Worm (Caenorhabditis elegans) whole organism, young adult: ENCODE measurements around the gene egli-1.

Source experiments
- F22D6.2 ChIP-seq: sonication (generic microtip); optimal IDR thresholded peaks from 2 replicates; lab custom pipeline; 2016; ENCODE audit warnings: mild to moderate bottlenecking, missing genetic modification characterization, missing compliant biosample characterization
- F49E8.2 ChIP-seq: sonication (generic microtip); optimal IDR thresholded peaks from 3 replicates; lab custom pipeline; 2017; ENCODE audit warnings: missing genetic modification characterization, mild to moderate bottlenecking, missing compliant biosample characterization, antibody characterized with exemption, moderate library complexity; ENCODE audit not compliant: insufficient read depth
- F52B5.7 ChIP-seq: sonication (generic microtip); optimal IDR thresholded peaks from 2 replicates; lab custom pipeline; 2016; ENCODE audit warnings: mild to moderate bottlenecking, missing genetic modification characterization, missing compliant biosample characterization
- K12H6.12 ChIP-seq: fragments of 200-800 bp; sonication (Bioruptor generic); optimal IDR thresholded peaks from 2 replicates; lab custom pipeline; 2018; ENCODE audit warnings: mild to moderate bottlenecking, missing genetic modification characterization, missing compliant biosample characterization
- Y53G8AR.9 ChIP-seq: fragments of 200-800 bp; sonication (Bioruptor generic); conservative IDR thresholded peaks from 2 replicates; pipeline ENCODE4 v1.3.6; 2022; ENCODE audit warnings: missing genetic modification reagents, missing genetic modification characterization, missing compliant biosample characterization
- Y79H2A.3 ChIP-seq: fragments of 200-800 bp; sonication (Bioruptor generic); conservative IDR thresholded peaks from 2 replicates; pipeline ENCODE4 v1.3.6; 2022; ENCODE audit warnings: missing genetic modification reagents, missing genetic modification characterization, missing compliant biosample characterization
- ZK185.1 ChIP-seq: sonication (generic microtip); optimal IDR thresholded peaks from 2 replicates; lab custom pipeline; 2016; ENCODE audit warnings: mild to moderate bottlenecking, missing genetic modification characterization, missing compliant biosample characterization; ENCODE audit not compliant: poor library complexity, severe bottlenecking
- aptf-2 ChIP-seq: fragments of 200-800 bp; sonication (Bioruptor generic); conservative IDR thresholded peaks from 2 replicates; pipeline ENCODE4 v1.3.6; 2022; ENCODE audit warnings: missing genetic modification reagents, missing genetic modification characterization, missing compliant biosample characterization
- attf-3 ChIP-seq: fragments of 200-800 bp; sonication (Bioruptor generic); conservative IDR thresholded peaks from 2 replicates; pipeline ENCODE4 v1.3.6; 2022; ENCODE audit warnings: missing genetic modification reagents, missing genetic modification characterization, missing compliant biosample characterization
- attf-5 ChIP-seq: fragments of 200-800 bp; sonication (Bioruptor generic); optimal IDR thresholded peaks from 2 replicates; lab custom pipeline; 2018; ENCODE audit warnings: mild to moderate bottlenecking, missing genetic modification characterization, missing compliant biosample characterization
- cebp-1 ChIP-seq, 2 experiments: fragments of 200-800 bp in 1 of 2; sonication (Bioruptor generic) in 1 of 2; sonication (generic microtip) in 1 of 2; IDR thresholded peaks in 1 of 2; optimal IDR thresholded peaks in 1 of 2; 2 replicates each; pipeline versions ENCODE4 v1.3.6 to Lab custom; 2017 to 2022; ENCODE audit warnings: missing compliant biosample characterization in 2 of 2, missing genetic modification characterization in 2 of 2, mild to moderate bottlenecking in 1 of 2, missing genetic modification reagents in 1 of 2, moderate library complexity in 1 of 2
- ceh-27 ChIP-seq: fragments of 200-800 bp; sonication (Bioruptor generic); optimal IDR thresholded peaks from 2 replicates; lab custom pipeline; 2018; ENCODE audit warnings: mild to moderate bottlenecking, missing genetic modification characterization, moderate library complexity, missing compliant biosample characterization
- egl-18 ChIP-seq: fragments of 200-800 bp; sonication (Bioruptor generic); IDR thresholded peaks from 2 replicates; pipeline ENCODE4 v1.3.6; 2022; ENCODE audit warnings: missing genetic modification reagents, missing genetic modification characterization, missing compliant biosample characterization
- egl-44 ChIP-seq: fragments of 200-800 bp; sonication (Bioruptor generic); IDR thresholded peaks from 2 replicates; pipeline ENCODE4 v1.3.6; 2022; ENCODE audit warnings: missing genetic modification reagents, missing genetic modification characterization, missing compliant biosample characterization
- hrde-1 ChIP-seq: sonication (generic microtip); optimal IDR thresholded peaks from 2 replicates; lab custom pipeline; 2016; ENCODE audit warnings: missing genetic modification characterization, mild to moderate bottlenecking, missing compliant biosample characterization, moderate library complexity, missing genotype, missing genetic modification reagents, borderline replicate concordance
- hsf-1 ChIP-seq: fragments of 200-800 bp; sonication (Bioruptor generic); IDR thresholded peaks from 2 replicates; pipeline ENCODE4 v1.3.6; 2022; ENCODE audit warnings: missing genetic modification reagents, missing genetic modification characterization, missing compliant biosample characterization
- let-607 ChIP-seq, 2 experiments: fragments of 200-800 bp in 1 of 2; sonication (Bioruptor generic) in 1 of 2; sonication (generic microtip) in 1 of 2; optimal IDR thresholded peaks; 2 replicates each; lab custom pipeline; 2016 to 2018; ENCODE audit warnings: mild to moderate bottlenecking in 2 of 2, missing compliant biosample characterization in 2 of 2, missing genetic modification characterization in 2 of 2, moderate library complexity in 2 of 2, missing genotype in 1 of 2
- lin-26 ChIP-seq: fragments of 200-800 bp; sonication (Bioruptor generic); IDR thresholded peaks from 2 replicates; pipeline ENCODE4 v1.3.6; 2022; ENCODE audit warnings: missing genetic modification reagents, missing genetic modification characterization, missing compliant biosample characterization
- lin-35 ChIP-seq, 3 experiments: fragments of 150-350 bp in 2 of 3; sonication (generic microtip) in 1 of 3; optimal IDR thresholded peaks; 2 replicates each; lab custom pipeline; 2014 to 2018; ENCODE audit warnings: missing biosample characterization in 3 of 3, missing genetic modification characterization in 3 of 3, missing genetic modification reagents in 3 of 3
- lsl-1 ChIP-seq: fragments of 200-800 bp; sonication (Bioruptor generic); optimal IDR thresholded peaks from 2 replicates; lab custom pipeline; 2018; ENCODE audit warnings: mild to moderate bottlenecking, missing genetic modification characterization, moderate library complexity, missing compliant biosample characterization
- madf-6 ChIP-seq: fragments of 200-800 bp; sonication (Bioruptor generic); IDR thresholded peaks from 2 replicates; pipeline ENCODE4 v1.3.6; 2022; ENCODE audit warnings: missing genetic modification reagents, missing genetic modification characterization, missing compliant biosample characterization
- mel-28 ChIP-seq: sonication (generic microtip); optimal IDR thresholded peaks from 2 replicates; lab custom pipeline; 2016; ENCODE audit warnings: borderline replicate concordance, mild to moderate bottlenecking, missing genetic modification characterization, missing compliant biosample characterization
- nfya-2 ChIP-seq: fragments of 200-800 bp; sonication (Bioruptor generic); IDR thresholded peaks from 2 replicates; pipeline ENCODE4 v1.3.6; 2022; ENCODE audit warnings: missing genetic modification reagents, missing genetic modification characterization, missing compliant biosample characterization
- nhr-27 ChIP-seq: fragments of 200-800 bp; sonication (Bioruptor generic); optimal IDR thresholded peaks from 2 replicates; lab custom pipeline; 2018; ENCODE audit warnings: mild to moderate bottlenecking, missing genetic modification characterization, moderate library complexity, missing compliant biosample characterization
- nhr-80 ChIP-seq: sonication (generic microtip); optimal IDR thresholded peaks from 2 replicates; lab custom pipeline; 2016; ENCODE audit warnings: missing genetic modification characterization, missing compliant biosample characterization
- repo-1 ChIP-seq: sonication (generic microtip); optimal IDR thresholded peaks from 2 replicates; lab custom pipeline; 2017; ENCODE audit warnings: mild to moderate bottlenecking, missing genetic modification characterization, missing compliant biosample characterization
- sdz-38 ChIP-seq: sonication (generic microtip); optimal IDR thresholded peaks from 2 replicates; lab custom pipeline; 2016; ENCODE audit warnings: missing genotype, missing genetic modification characterization, missing compliant biosample characterization
- snpc-1.1 ChIP-seq: sonication (generic microtip); optimal IDR thresholded peaks from 2 replicates; lab custom pipeline; 2017; ENCODE audit warnings: missing genetic modification characterization, mild to moderate bottlenecking, missing compliant biosample characterization, antibody characterized with exemption, moderate library complexity, missing genotype, missing genetic modification reagents; ENCODE audit not compliant: insufficient read depth
- unc-130 ChIP-seq: sonication (generic microtip); optimal IDR thresholded peaks from 2 replicates; lab custom pipeline; 2016; ENCODE audit warnings: missing genetic modification reagents, missing genetic modification characterization, missing compliant biosample characterization
- ztf-18 ChIP-seq: sonication (generic microtip); optimal IDR thresholded peaks from 2 replicates; lab custom pipeline; 2016; ENCODE audit warnings: missing genotype, mild to moderate bottlenecking, missing genetic modification characterization, missing compliant biosample characterization
- ztf-22 ChIP-seq: fragments of 200-800 bp; sonication (Bioruptor generic); optimal IDR thresholded peaks from 2 replicates; lab custom pipeline; 2018; ENCODE audit warnings: mild to moderate bottlenecking, missing genetic modification characterization, moderate library complexity, missing compliant biosample characterization
- ztf-26 ChIP-seq: sonication (generic microtip); optimal IDR thresholded peaks from 2 replicates; lab custom pipeline; 2017; ENCODE audit warnings: missing genetic modification characterization, missing compliant biosample characterization

Gene egli-1

ce11 chrII:9291632-9292031, 32.1 kb upstream of the egli-1 start, which contains the start of gene acs-7:
Gene acs-7 (plus strand): TSS chrII:9292017.
- TF ChIP-seq ZK185.1 (tag; lab: Kevin White, UChicago) = no peak
- TF ChIP-seq madf-6 (GFP tag; lab: Robert Waterston, UW) = no peak
- peak in 1 of 2 experiments; percentile 26 for TF ChIP-seq let-607 (tag; optimal IDR thresholded peaks at IDR 0.05; lab: Kevin White, UChicago)
- no peak for TF ChIP-seq sdz-38
- TF ChIP-seq nhr-80 (tag; lab: Kevin White, UChicago) = peak; percentile 86

ce11 chrII:9295678-9296077, 28.1 kb upstream of the egli-1 start, which contains the start of gene C01G6.9:
Gene C01G6.9 (minus strand): TSS chrII:9295818.
- TF ChIP-seq lsl-1 (GFP tag; lab: Kevin White, UChicago) = no peak
- no peak for TF ChIP-seq mel-28
- no peak for TF ChIP-seq egl-18 (GFP tag; lab: Robert Waterston, UW)
- no peak for TF ChIP-seq lin-26 (GFP tag; lab: Robert Waterston, UW)
- no peak for TF ChIP-seq ztf-18 (tag; lab: Kevin White, UChicago)
- no peak for TF ChIP-seq ztf-26 (tag; lab: Kevin White, UChicago)
- no peak for TF ChIP-seq snpc-1.1
- TF ChIP-seq F22D6.2 (tag; lab: Kevin White, UChicago) = no peak
- no peak for TF ChIP-seq nfya-2 (GFP tag; lab: Robert Waterston, UW)
- TF ChIP-seq unc-130 = no peak
- TF ChIP-seq attf-5 = no peak

ce11 chrII:9299679-9300078, 24.1 kb upstream of the egli-1 start:
- TF ChIP-seq lin-35 (GFP tag; optimal IDR thresholded peaks at IDR 0.05; lab: Kevin White, UChicago) (no peak), hsf-1 (no peak), F49E8.2 (tag; lab: Kevin White, UChicago) (no peak), nhr-27 (no peak), let-607 (tag; optimal IDR thresholded peaks at IDR 0.05; lab: Kevin White, UChicago) (no peak), hrde-1 (no peak), ceh-27 (GFP tag; lab: Kevin White, UChicago) (no peak), aptf-2 (no peak), attf-3 (GFP tag; lab: Robert Waterston, UW) (no peak), K12H6.12 (tag; lab: Kevin White, UChicago) (no peak), nfya-2 (GFP tag; lab: Robert Waterston, UW) (no peak), F52B5.7 (no peak), repo-1 (tag; lab: Kevin White, UChicago) (no peak), mel-28 (no peak), egl-44 (no peak)

- TF ChIP-seq Y79H2A.3 (GFP tag; lab: Robert Waterston, UW) (no peak), Y53G8AR.9 (GFP tag; lab: Robert Waterston, UW) (no peak), let-607 (tag; optimal IDR thresholded peaks at IDR 0.05; lab: Kevin White, UChicago) (peak in 1 of 2 experiments; percentile 2), nhr-80 (tag; lab: Kevin White, UChicago) (peak; percentile 90), cebp-1 (GFP tag; IDR thresholded peaks at IDR 0.05; lab: Robert Waterston, UW) (no peak), cebp-1 (tag; optimal IDR thresholded peaks at IDR 0.05; lab: Kevin White, UChicago) (peak; percentile 29)
- TF ChIP-seq, all 124 proteins: peak for 3
Observed at ce11 chrII:9301065-9301464, 22.7 kb upstream of the egli-1 start.

- no peak for TF ChIP-seq ztf-22 (GFP tag; lab: Kevin White, UChicago)
- no peak for TF ChIP-seq cebp-1 (GFP tag; IDR thresholded peaks at IDR 0.05; lab: Robert Waterston, UW)
- TF ChIP-seq cebp-1 (tag; optimal IDR thresholded peaks at IDR 0.05; lab: Kevin White, UChicago) = peak; percentile 77
Observed at ce11 chrII:9303545-9303944, 20.2 kb upstream of the egli-1 start.
